Fruit fly (Drosophila melanogaster): ENCODE measurements around the gene p.

- TF ChIP-seq Myc (optimal IDR thresholded peaks at IDR 0.05) (no peak), usp (GFP tag; optimal IDR thresholded peaks at IDR 0.05) (no peak), OdsH (GFP tag; optimal IDR thresholded peaks at IDR 0.05) (peak; percentile 48)
Observed at dm6 chr3R:8659200-8659897, 11.1 kb downstream of the p start.
